Worm (Caenorhabditis elegans) whole organism, L1 larva: ENCODE data around the gene Y43C5A.2.

Experiments used
- dpl-1 ChIP-seq, 3 experiments: fragments of 150-350 bp in 2 of 3; sonication (generic microtip) in 1 of 3; optimal IDR thresholded peaks; 2 replicates each; lab custom pipeline; 2014 to 2017; ENCODE audit warnings: missing biosample characterization in 3 of 3, missing genetic modification characterization in 3 of 3, missing genetic modification reagents in 3 of 3
- efl-3 ChIP-seq: fragments of 200-800 bp; sonication (Bioruptor generic); optimal IDR thresholded peaks from 2 replicates; lab custom pipeline; 2018; ENCODE audit warnings: mild to moderate bottlenecking, missing genetic modification characterization, missing compliant biosample characterization
- elt-2 ChIP-seq: sonication (generic microtip); optimal IDR thresholded peaks from 2 replicates; lab custom pipeline; 2016; ENCODE audit warnings: missing genetic modification characterization, mild to moderate bottlenecking, inconsistent platforms, missing compliant biosample characterization, missing genetic modification reagents
- fkh-10 ChIP-seq: sonication (generic microtip); optimal IDR thresholded peaks from 2 replicates; lab custom pipeline; 2017; ENCODE audit warnings: missing biosample characterization, missing genetic modification reagents, missing genetic modification characterization
- mdl-1 ChIP-seq, 2 experiments: fragments of 150-350 bp; optimal IDR thresholded peaks; 2 replicates each; lab custom pipeline; 2014 to 2017; ENCODE audit warnings: missing biosample characterization in 2 of 2, missing genetic modification characterization in 2 of 2, inconsistent platforms in 1 of 2
- mef-2 ChIP-seq: fragments of 150-350 bp; optimal IDR thresholded peaks from 2 replicates; lab custom pipeline; 2014; ENCODE audit warnings: missing biosample characterization, missing genetic modification characterization
- nhr-12 ChIP-seq: sonication (generic microtip); optimal IDR thresholded peaks from 2 replicates; lab custom pipeline; 2017; ENCODE audit warnings: missing biosample characterization, missing genetic modification characterization
- nhr-237 ChIP-seq: fragments of 150-350 bp; optimal IDR thresholded peaks from 2 replicates; lab custom pipeline; 2014; ENCODE audit warnings: missing biosample characterization, missing genetic modification characterization
- rnt-1 ChIP-seq: sonication (generic microtip); optimal IDR thresholded peaks from 2 replicates; lab custom pipeline; 2016; ENCODE audit warnings: mild to moderate bottlenecking, missing genetic modification characterization, moderate library complexity, missing compliant biosample characterization
- snpc-4 ChIP-seq: fragments of 150-350 bp; optimal IDR thresholded peaks from 2 replicates; lab custom pipeline; 2014; ENCODE audit warnings: missing biosample characterization, missing genetic modification characterization

- TF ChIP-seq dpl-1 (GFP tag; optimal IDR thresholded peaks at IDR 0.05; lab: Kevin White, UChicago) (peak; percentile 37 to 59 (median 58)), mdl-1 (tag; optimal IDR thresholded peaks at IDR 0.05; lab: Kevin White, UChicago) (peak; percentile 82 to 92), elt-2 (peak; percentile 87), efl-3 (GFP tag; lab: Kevin White, UChicago) (no peak), nhr-237 (tag; lab: Kevin White, UChicago) (peak; percentile 78), fkh-10 (GFP tag; lab: Kevin White, UChicago) (peak; percentile 93), nhr-12 (tag; lab: Kevin White, UChicago) (no peak), rnt-1 (tag; lab: Kevin White, UChicago) (peak; percentile 86), snpc-4 (tag; lab: Kevin White, UChicago) (peak; percentile 32), mef-2 (tag; lab: Kevin White, UChicago) (peak; percentile 70)
Observed at ce11 chrIV:10252350-10252792, 17.3 kb upstream of the Y43C5A.2 start.
